Worm (Caenorhabditis elegans) whole organism, L4 larva: Measurements from ENCODE around the gene F49H12.4.
"Not testable (repeated sequence)": the region's sequence is repeated elsewhere in the genome, so short reads cannot be mapped to it uniquely, and the experiment has no call there.

Source experiments
- D1046.2 ChIP-seq: fragments of 200-800 bp; sonication (Bioruptor generic); IDR thresholded peaks from 2 replicates; pipeline ENCODE4 v1.3.6; 2022; ENCODE audit warnings: missing genetic modification characterization, missing compliant biosample characterization
- F26F4.8 ChIP-seq: fragments of 200-800 bp; sonication (Bioruptor generic); conservative IDR thresholded peaks from 2 replicates; pipeline ENCODE4 v1.3.6; 2022; ENCODE audit warnings: missing genetic modification characterization, missing compliant biosample characterization
- F37D6.2 ChIP-seq: sonication (generic microtip); optimal IDR thresholded peaks from 2 replicates; lab custom pipeline; 2016; ENCODE audit warnings: mild to moderate bottlenecking, missing genetic modification characterization, missing compliant biosample characterization
- F44E2.7 ChIP-seq: fragments of 200-800 bp; sonication (Bioruptor generic); IDR thresholded peaks from 2 replicates; pipeline ENCODE4 v2.1.2; 2022; ENCODE audit warnings: missing genetic modification characterization, missing compliant biosample characterization
- T26A8.4 ChIP-seq: fragments of 200-800 bp; sonication (Bioruptor generic); IDR thresholded peaks from 2 replicates; pipeline ENCODE4 v1.3.6; 2022; ENCODE audit warnings: missing genetic modification characterization, missing compliant biosample characterization
- Y105C5A.15 ChIP-seq: fragments of 200-800 bp; sonication (Bioruptor generic); IDR thresholded peaks from 2 replicates; pipeline ENCODE4 v1.3.6; 2022; ENCODE audit warnings: missing genetic modification characterization, missing compliant biosample characterization
- Y48G9A.11 ChIP-seq: fragments of 200-800 bp; sonication (Bioruptor generic); IDR thresholded peaks from 2 replicates; pipeline ENCODE4 v1.3.6; 2022; ENCODE audit warnings: missing genetic modification reagents, missing genetic modification characterization, missing compliant biosample characterization
- Y75B8A.6 ChIP-seq: fragments of 200-800 bp; sonication (Bioruptor generic); IDR thresholded peaks from 2 replicates; pipeline ENCODE4 v1.3.6; 2022; ENCODE audit warnings: missing genetic modification reagents, missing genetic modification characterization, missing compliant biosample characterization
- ZK337.2 ChIP-seq: fragments of 200-800 bp; sonication (Bioruptor generic); IDR thresholded peaks from 2 replicates; pipeline ENCODE4 v1.3.6; 2022; ENCODE audit warnings: missing genetic modification reagents, missing genetic modification characterization, missing compliant biosample characterization
- aha-1 ChIP-seq: fragments of 150-350 bp; peaks from one replicate; lab custom pipeline; 2014; ENCODE audit warnings: missing biosample characterization, missing genetic modification characterization
- aly-2 ChIP-seq: sonication (generic microtip); optimal IDR thresholded peaks from 2 replicates; lab custom pipeline; 2018; ENCODE audit warnings: missing biosample characterization, missing genetic modification characterization
- ama-1 ChIP-seq: fragments of 150-350 bp; optimal IDR thresholded peaks from 2 replicates; lab custom pipeline; 2014; ENCODE audit warnings: inconsistent platforms, mixed read lengths
- ceh-20 ChIP-seq: fragments of 200-800 bp; sonication (Bioruptor generic); IDR thresholded peaks from 2 replicates; pipeline ENCODE4 v1.3.6; 2022; ENCODE audit warnings: missing genetic modification reagents, missing genetic modification characterization, missing compliant biosample characterization
- ceh-44 ChIP-seq: fragments of 200-800 bp; sonication (Bioruptor generic); IDR thresholded peaks from 2 replicates; pipeline ENCODE4 v1.3.6; 2022; ENCODE audit warnings: missing genetic modification reagents, missing genetic modification characterization, missing compliant biosample characterization
- ces-1 ChIP-seq: fragments of 150-350 bp; sonication (generic microtip); optimal IDR thresholded peaks from 4 replicates; lab custom pipeline; 2014; ENCODE audit warnings: missing biosample characterization, missing genetic modification reagents, missing genetic modification characterization
- dmd-9 ChIP-seq: fragments of 200-800 bp; sonication (Bioruptor generic); IDR thresholded peaks from 2 replicates; pipeline ENCODE4 v1.3.6; 2022; ENCODE audit warnings: missing genetic modification reagents, missing genetic modification characterization, missing compliant biosample characterization
- dve-1 ChIP-seq: sonication (generic microtip); optimal IDR thresholded peaks from 2 replicates; lab custom pipeline; 2017; ENCODE audit warnings: antibody characterized with exemption, mild to moderate bottlenecking, missing genetic modification characterization, missing compliant biosample characterization; ENCODE audit not compliant: insufficient read depth
- egl-43 ChIP-seq: fragments of 200-800 bp; sonication (Bioruptor generic); IDR thresholded peaks from 2 replicates; pipeline ENCODE4 v1.3.6; 2022; ENCODE audit warnings: missing genetic modification reagents, missing genetic modification characterization, missing compliant biosample characterization
- lim-7 ChIP-seq: fragments of 200-800 bp; sonication (Bioruptor generic); IDR thresholded peaks from 2 replicates; pipeline ENCODE4 v1.3.6; 2022; ENCODE audit warnings: missing genetic modification characterization, missing compliant biosample characterization
- lin-1 ChIP-seq: fragments of 200-800 bp; sonication (Bioruptor generic); IDR thresholded peaks from 2 replicates; pipeline ENCODE4 v1.3.6; 2022; ENCODE audit warnings: missing genetic modification reagents, missing genetic modification characterization, missing compliant biosample characterization
- lir-3 ChIP-seq: sonication (generic microtip); optimal IDR thresholded peaks from 2 replicates; lab custom pipeline; 2016; ENCODE audit warnings: mild to moderate bottlenecking, missing genetic modification characterization, missing compliant biosample characterization
- madf-5 ChIP-seq, 2 experiments: fragments of 200-800 bp; sonication (Bioruptor generic); IDR thresholded peaks; 2 replicates each; pipeline ENCODE4 v1.3.6; 2022; ENCODE audit warnings: missing compliant biosample characterization in 2 of 2, missing genetic modification characterization in 2 of 2
- madf-9 ChIP-seq: fragments of 200-800 bp; sonication (Bioruptor generic); conservative IDR thresholded peaks from 2 replicates; pipeline ENCODE4 v1.3.6; 2022; ENCODE audit warnings: missing genetic modification reagents, missing genetic modification characterization, missing compliant biosample characterization
- mdl-1 ChIP-seq, 2 experiments: fragments of 150-350 bp in 1 of 2; sonication (generic microtip) in 1 of 2; optimal IDR thresholded peaks; 2 replicates each; lab custom pipeline; 2014 to 2017; ENCODE audit warnings: missing biosample characterization in 2 of 2, missing genetic modification characterization in 2 of 2
- mxl-2 ChIP-seq: fragments of 200-800 bp; sonication (Bioruptor generic); conservative IDR thresholded peaks from 2 replicates; pipeline ENCODE4 v1.3.6; 2022; ENCODE audit warnings: missing genetic modification reagents, missing genetic modification characterization, missing compliant biosample characterization
- nhr-28 ChIP-seq: fragments of 150-350 bp; optimal IDR thresholded peaks from 2 replicates; lab custom pipeline; 2014; ENCODE audit warnings: missing biosample characterization, missing genetic modification characterization
- nhr-42 ChIP-seq: fragments of 200-800 bp; sonication (Bioruptor generic); IDR thresholded peaks from 2 replicates; pipeline ENCODE4 v1.3.6; 2022; ENCODE audit warnings: missing genetic modification characterization, missing compliant biosample characterization
- nhr-48 ChIP-seq: sonication (generic microtip); optimal IDR thresholded peaks from 2 replicates; lab custom pipeline; 2016; ENCODE audit warnings: mild to moderate bottlenecking, missing genetic modification characterization, missing compliant biosample characterization
- nhr-77 ChIP-seq: fragments of 150-350 bp; optimal IDR thresholded peaks from 2 replicates; lab custom pipeline; 2014; ENCODE audit warnings: missing biosample characterization, missing genetic modification characterization
- pha-4 ChIP-seq, 2 experiments: fragments of 150-350 bp in 1 of 2; fragments of 200-800 bp in 1 of 2; sonication (Bioruptor generic) in 1 of 2; IDR thresholded peaks in 1 of 2; optimal IDR thresholded peaks in 1 of 2; 2 replicates each; pipeline versions ENCODE4 v1.3.6 to Lab custom; 2014 to 2022; ENCODE audit warnings: missing genetic modification characterization in 2 of 2, missing genetic modification reagents in 2 of 2, missing biosample characterization in 1 of 2, missing compliant biosample characterization in 1 of 2
- php-3 ChIP-seq: fragments of 200-800 bp; sonication (Bioruptor generic); IDR thresholded peaks from 2 replicates; pipeline ENCODE4 v1.3.6; 2022; ENCODE audit warnings: missing genetic modification reagents, missing genetic modification characterization, missing compliant biosample characterization
- pqm-1 ChIP-seq: sonication (generic microtip); optimal IDR thresholded peaks from 2 replicates; lab custom pipeline; 2017; ENCODE audit warnings: missing biosample characterization, missing genetic modification characterization
- set-16 ChIP-seq: fragments of 200-800 bp; sonication (Bioruptor generic); IDR thresholded peaks from 2 replicates; pipeline ENCODE4 v1.3.6; 2022; ENCODE audit warnings: missing genetic modification reagents, missing genetic modification characterization, missing compliant biosample characterization
- snpc-4 ChIP-seq: fragments of 150-350 bp; optimal IDR thresholded peaks from 2 replicates; lab custom pipeline; 2014; ENCODE audit warnings: missing biosample characterization, missing genetic modification characterization
- tag-97 ChIP-seq: fragments of 200-800 bp; sonication (Bioruptor generic); IDR thresholded peaks from 2 replicates; pipeline ENCODE4 v1.3.6; 2022; ENCODE audit warnings: missing genetic modification characterization, missing compliant biosample characterization
- tra-1 ChIP-seq: fragments of 200-800 bp; sonication (Bioruptor generic); IDR thresholded peaks from 2 replicates; pipeline ENCODE4 v1.3.6; 2022; ENCODE audit warnings: missing genetic modification reagents, missing genetic modification characterization, missing compliant biosample characterization
- unc-62 ChIP-seq, 3 experiments: fragments of 150-350 bp in 1 of 3; sonication (generic microtip); optimal IDR thresholded peaks in 2 of 3; peaks in 1 of 3; 1 replicate in 1 of 3; 2 replicates in 2 of 3; lab custom pipeline; 2014 to 2017; ENCODE audit warnings: missing biosample characterization in 3 of 3, missing genetic modification characterization in 3 of 3, missing genetic modification reagents in 3 of 3, missing genotype in 1 of 3
- zfp-2 ChIP-seq: sonication (generic microtip); optimal IDR thresholded peaks from 2 replicates; lab custom pipeline; 2016; ENCODE audit warnings: mild to moderate bottlenecking, missing genetic modification characterization, missing compliant biosample characterization
- zip-11 ChIP-seq: fragments of 200-800 bp; sonication (Bioruptor generic); IDR thresholded peaks from 2 replicates; pipeline ENCODE4 v1.3.6; 2022; ENCODE audit warnings: missing genetic modification characterization, missing compliant biosample characterization
- ztf-7 ChIP-seq: fragments of 150-350 bp; optimal IDR thresholded peaks from 2 replicates; lab custom pipeline; 2014; ENCODE audit warnings: missing biosample characterization, missing genetic modification characterization

Gene F49H12.4

DNA sequence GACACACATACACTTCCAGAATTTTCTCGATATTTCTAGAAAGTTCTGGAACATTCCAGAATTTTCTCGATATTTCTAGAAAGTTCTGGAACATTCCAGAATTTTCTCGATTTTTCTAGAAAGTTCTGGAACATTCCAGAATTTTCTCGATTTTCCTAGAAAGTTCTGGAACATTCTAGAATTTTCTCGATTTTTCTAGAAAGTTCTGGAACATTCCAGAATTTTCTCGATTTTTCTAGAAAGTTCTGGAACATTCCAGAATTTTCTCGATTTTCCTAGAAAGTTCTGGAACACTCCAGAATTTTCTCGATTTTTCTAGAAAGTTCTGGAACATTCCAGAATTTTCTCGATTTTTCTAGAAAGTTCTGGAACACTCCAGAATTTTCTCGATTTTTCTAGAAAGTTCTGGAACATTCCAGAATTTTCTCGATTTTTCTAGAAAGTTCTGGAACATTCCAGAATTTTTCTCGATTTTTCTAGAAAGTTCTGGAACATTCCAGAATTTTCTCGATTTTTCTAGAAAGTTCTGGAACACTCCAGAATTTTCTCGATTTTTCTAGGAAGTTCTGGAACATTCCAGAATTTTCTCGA is 21.7 kb upstream of the F49H12.4 start (continued):
- peak; percentile 64 for TF ChIP-seq madf-9
- peak; percentile 95 for TF ChIP-seq lin-1 (GFP tag; lab: Robert Waterston, UW)
- TF ChIP-seq tra-1 (GFP tag; lab: Robert Waterston, UW): peak; percentile 75; the same call in 1 of the 2 replicates
- TF ChIP-seq egl-43: peak; percentile 26; the same call in 1 of the 2 replicates
- TF ChIP-seq, all 104 proteins: peak for 19; not testable (repeated sequence) for 85

ce11 chrX:2058498-2059349 is 20.9 kb upstream of the F49H12.4 start:
- TF ChIP-seq tag-97 (0 out of 2 replicates have a peak, but pooled peaks have one; percentile 30), Y48G9A.11 (0 out of 2 replicates have a peak, but pooled peaks have one; percentile 8), set-16 (peak; percentile 87), zip-11 (GFP tag; lab: Robert Waterston, UW) (0 out of 2 replicates have a peak, but pooled peaks have one; percentile 34), D1046.2 (GFP tag; lab: Robert Waterston, UW) (peak; percentile 75; the same call in 1 of the 2 replicates), madf-5 (GFP tag; IDR thresholded peaks at IDR 0.05; lab: Robert Waterston, UW) (peak; percentile 15 to 58; a peak in 2 of 4 replicates), madf-9 (0 out of 2 replicates have a peak, but pooled peaks have one; percentile 25), Y75B8A.6 (0 out of 2 replicates have a peak, but pooled peaks have one; percentile 16), ZK337.2 (GFP tag; lab: Robert Waterston, UW) (peak; percentile 36; the same call in 1 of the 2 replicates), tra-1 (GFP tag; lab: Robert Waterston, UW) (0 out of 2 replicates have a peak, but pooled peaks have one; percentile 11), T26A8.4 (GFP tag; lab: Robert Waterston, UW) (0 out of 2 replicates have a peak, but pooled peaks have one; percentile 29), egl-43 (peak; percentile 54; the same call in 1 of the 2 replicates), F44E2.7 (GFP tag; lab: Robert Waterston, UW) (peak; percentile 42; the same call in 1 of the 2 replicates), ceh-44 (GFP tag; lab: Robert Waterston, UW) (0 out of 2 replicates have a peak, but pooled peaks have one; percentile 49), lim-7 (GFP tag; lab: Robert Waterston, UW) (peak; percentile 65; the same call in 1 of the 2 replicates), php-3 (0 out of 2 replicates have a peak, but pooled peaks have one; percentile 37), pha-4 (GFP tag; IDR thresholded peaks at IDR 0.05; lab: Robert Waterston, UW) (0 out of 2 replicates have a peak, but pooled peaks have one; percentile 14), dmd-9 (peak; percentile 65; the same call in 1 of the 2 replicates), nhr-42 (GFP tag; lab: Robert Waterston, UW) (peak; percentile 81; the same call in 1 of the 2 replicates)
- TF ChIP-seq pha-4 (tag; optimal IDR thresholded peaks at IDR 0.05; lab: Kevin White, UChicago): not testable (repeated sequence)

ce11 chrX:2064730-2065129 is 14.9 kb upstream of the F49H12.4 start, which contains the start of gene F49H12.7:
Gene F49H12.7 (plus strand): TSS chrX:2065030.
- no peak for TF ChIP-seq lin-1 (GFP tag; lab: Robert Waterston, UW)
- TF ChIP-seq D1046.2 (GFP tag; lab: Robert Waterston, UW): no peak
- TF ChIP-seq Y75B8A.6: no peak
- TF ChIP-seq tag-97: no peak
- TF ChIP-seq ceh-20 (GFP tag; lab: Robert Waterston, UW): no peak
- no peak for TF ChIP-seq nhr-48 (tag; lab: Kevin White, UChicago)
- TF ChIP-seq ces-1 (GFP tag; lab: Kevin White, UChicago): no peak
- TF ChIP-seq dve-1 (tag; lab: Kevin White, UChicago): peak; percentile 4

ce11 chrX:2068294-2068693 is 11.3 kb upstream of the F49H12.4 start:
- no peak for TF ChIP-seq F26F4.8 (GFP tag; lab: Robert Waterston, UW)
- TF ChIP-seq zfp-2: no peak
- TF ChIP-seq aly-2 (tag; lab: Kevin White, UChicago): no peak
- no peak for TF ChIP-seq Y105C5A.15 (GFP tag; lab: Robert Waterston, UW)
- no peak for TF ChIP-seq ces-1 (GFP tag; lab: Kevin White, UChicago)
- TF ChIP-seq lir-3 (tag; lab: Kevin White, UChicago): no peak
- no peak for TF ChIP-seq snpc-4 (tag; lab: Kevin White, UChicago)
- no peak for TF ChIP-seq unc-62 (GFP tag; optimal IDR thresholded peaks at IDR 0.05 in 1 of 2; lab: Kevin White, UChicago)
- no peak for TF ChIP-seq unc-62 (tag; optimal IDR thresholded peaks at IDR 0.05; lab: Kevin White, UChicago)
- no peak for TF ChIP-seq ceh-20 (GFP tag; lab: Robert Waterston, UW)
- TF ChIP-seq ama-1 (lab: Kevin White, UChicago): no peak
- TF ChIP-seq F44E2.7 (GFP tag; lab: Robert Waterston, UW): no peak
- peak; percentile 58 for TF ChIP-seq nhr-28 (tag; lab: Kevin White, UChicago)
- TF ChIP-seq D1046.2 (GFP tag; lab: Robert Waterston, UW): no peak
- peak in 1 of 2 experiments; percentile 17 for TF ChIP-seq mdl-1 (tag; optimal IDR thresholded peaks at IDR 0.05; lab: Kevin White, UChicago)
- TF ChIP-seq pqm-1 (tag; lab: Kevin White, UChicago): peak; percentile 51
- no peak for TF ChIP-seq F37D6.2 (tag; lab: Kevin White, UChicago)
- TF ChIP-seq tra-1 (GFP tag; lab: Robert Waterston, UW): no peak
- peak; percentile 59 for TF ChIP-seq nhr-77 (tag; lab: Kevin White, UChicago)
- no peak for TF ChIP-seq aha-1
- TF ChIP-seq mxl-2 (GFP tag; lab: Robert Waterston, UW): no peak
- no peak for TF ChIP-seq ztf-7
